Worm (Caenorhabditis elegans) whole organism, L3 larva: Measurements from ENCODE around the gene gsto-2.

ENCODE experiments used
- nhr-23 ChIP-seq: fragments of 150-350 bp; optimal IDR thresholded peaks from 2 replicates; lab custom pipeline; 2014; ENCODE audit warnings: missing biosample characterization, missing genetic modification reagents, missing genetic modification characterization
- skn-1 ChIP-seq: fragments of 150-350 bp; optimal IDR thresholded peaks from 2 replicates; lab custom pipeline; 2014; ENCODE audit warnings: missing biosample characterization, missing genetic modification characterization
- zag-1 ChIP-seq: fragments of 150-350 bp; optimal IDR thresholded peaks from 2 replicates; lab custom pipeline; 2014; ENCODE audit warnings: missing biosample characterization, missing genetic modification characterization

The gsto-2 gene

DNA sequence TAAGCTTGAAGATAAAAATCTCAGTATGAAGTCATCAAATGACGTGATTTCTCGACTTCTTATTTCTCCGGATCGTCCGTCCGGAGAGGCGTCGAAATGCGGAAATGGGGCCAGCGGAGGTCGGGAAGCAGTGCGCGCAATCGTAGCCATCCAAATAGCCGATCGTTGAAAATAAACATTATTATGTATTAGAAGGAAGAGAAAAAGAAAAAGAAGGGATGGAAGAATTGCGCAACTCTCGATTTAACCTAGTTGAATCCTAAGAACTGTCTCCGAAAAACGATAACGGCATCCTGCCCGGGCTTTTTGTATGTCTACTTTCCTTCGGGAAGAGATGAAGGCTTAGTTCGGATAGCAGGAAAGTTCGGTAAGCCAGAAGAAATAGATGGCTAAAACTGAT, 47.6 kb downstream of the gsto-2 start:
- TF ChIP-seq nhr-23 (tag; lab: Kevin White, UChicago) (peak; percentile 87), zag-1 (tag; lab: Kevin White, UChicago) (no peak), skn-1 (tag; lab: Kevin White, UChicago) (no peak)
- TF ChIP-seq, all 47 proteins: peak for 1
